Fruit fly (Drosophila melanogaster): ENCODE measurements around the gene Sugb.
A peak's percentile ranks its signal among the peaks of the same experiment; 100 is the strongest.

Sugb gene

DNA sequence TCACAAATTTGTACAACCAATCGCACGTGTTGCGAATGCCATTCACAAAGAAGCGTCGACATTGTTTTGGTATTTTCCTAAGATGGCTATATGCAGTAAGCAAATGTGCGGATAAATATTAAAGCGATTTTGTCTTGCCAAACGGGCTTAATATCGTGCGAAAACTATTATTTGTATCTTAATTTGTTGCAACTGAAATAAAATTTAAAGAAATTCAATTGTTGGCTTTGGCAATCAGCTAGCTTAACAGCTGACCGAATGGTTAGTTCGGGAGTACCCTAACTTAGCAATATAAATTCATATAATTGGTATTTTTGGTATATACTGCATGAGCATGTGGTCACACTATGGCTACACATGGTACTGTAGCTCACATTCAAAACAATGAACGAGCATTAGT lies 35.4 kb upstream of the Sugb start, which contains the start of the genes RIOK1 and Polr3H (continued):
- no peak for TF ChIP-seq pita (GFP tag; optimal IDR thresholded peaks at IDR 0.05)
- no peak for TF ChIP-seq CG14860 (GFP tag; IDR thresholded peaks at IDR 0.05; ENCODE audit: partially characterized antibody)
- peak; percentile 76 for TF ChIP-seq CG9609 (GFP tag; optimal IDR thresholded peaks at IDR 0.05)
- TF ChIP-seq CG6854 (GFP tag; optimal IDR thresholded peaks at IDR 0.05): no peak
- TF ChIP-seq p53 (GFP tag; optimal IDR thresholded peaks at IDR 0.05): peak; percentile 35
- peak; percentile 48 for TF ChIP-seq E2f1 (GFP tag; IDR thresholded peaks at IDR 0.05)
- peak; percentile 24; the same call in 1 of the 2 replicates for TF ChIP-seq CG4404 (GFP tag; IDR thresholded peaks at IDR 0.05)
- peak; percentile 67 for TF ChIP-seq NC2β (GFP tag; optimal IDR thresholded peaks at IDR 0.05)
- TF ChIP-seq CG11696 (GFP tag; IDR thresholded peaks at IDR 0.05): no peak
- no peak for TF ChIP-seq ac (GFP tag; optimal IDR thresholded peaks at IDR 0.05)
- TF ChIP-seq Gug (GFP tag; IDR thresholded peaks at IDR 0.05): peak; percentile 51; the same call in 3 of the 4 replicates
- peak; percentile 52 for TF ChIP-seq Dad (GFP tag; optimal IDR thresholded peaks at IDR 0.05)
- TF ChIP-seq her (GFP tag; optimal IDR thresholded peaks at IDR 0.05): peak; percentile 63
- TF ChIP-seq mirr (GFP tag; optimal IDR thresholded peaks at IDR 0.05): no peak
- no peak for TF ChIP-seq CG2678 (tag; optimal IDR thresholded peaks at IDR 0.05)
- peak; percentile 48; the same call in 2 of the 3 replicates for TF ChIP-seq zfh1 (GFP tag; IDR thresholded peaks at IDR 0.05)
- TF ChIP-seq CG9727 (GFP tag; optimal IDR thresholded peaks at IDR 0.05): peak; percentile 33
- TF ChIP-seq dysf (GFP tag; IDR thresholded peaks at IDR 0.05): peak; percentile 66
- TF ChIP-seq Dbx (GFP tag; IDR thresholded peaks at IDR 0.05): peak; percentile 51; the same call in 1 of the 3 replicates
- TF ChIP-seq Nf-YA (GFP tag; IDR thresholded peaks at IDR 0.05): no peak
- peak; percentile 81 for TF ChIP-seq chn (GFP tag; optimal IDR thresholded peaks at IDR 0.05)
- TF ChIP-seq CG11398 (GFP tag; optimal IDR thresholded peaks at IDR 0.05): peak; percentile 14
- no peak for TF ChIP-seq hb (GFP tag; IDR thresholded peaks at IDR 0.05; ENCODE audit: partially characterized antibody)
- TF ChIP-seq CG30020 (tag; optimal IDR thresholded peaks at IDR 0.05): no peak
- no peak for TF ChIP-seq CG8359 (GFP tag; optimal IDR thresholded peaks at IDR 0.05; ENCODE audit: borderline replicate concordance)
- peak; percentile 61; the same call in 2 of the 3 replicates for TF ChIP-seq Aef1 (GFP tag; IDR thresholded peaks at IDR 0.05)
- no peak for TF ChIP-seq aop (GFP tag; IDR thresholded peaks at IDR 0.05)
- TF ChIP-seq CG6791 (GFP tag; IDR thresholded peaks at IDR 0.05; ENCODE audit: partially characterized antibody): no peak
- TF ChIP-seq dmrt99B (tag; optimal IDR thresholded peaks at IDR 0.05): no peak
- 0 out of 2 replicates have a peak, but pooled peaks have one; percentile 40 for TF ChIP-seq rib (GFP tag; IDR thresholded peaks at IDR 0.05)
- no peak for TF ChIP-seq CoRest (tag; optimal IDR thresholded peaks at IDR 0.05)
- TF ChIP-seq CG14710 (tag; optimal IDR thresholded peaks at IDR 0.05): peak; percentile 78
- TF ChIP-seq wek (GFP tag; optimal IDR thresholded peaks at IDR 0.05): peak; percentile 94
- peak; percentile 24 for TF ChIP-seq repo (GFP tag; optimal IDR thresholded peaks at IDR 0.05)
- peak; percentile 99 for TF ChIP-seq Max (GFP tag; optimal IDR thresholded peaks at IDR 0.05)
- TF ChIP-seq zen (tag; optimal IDR thresholded peaks at IDR 0.05): peak; percentile 35
- no peak for TF ChIP-seq Asciz (GFP tag; optimal IDR thresholded peaks at IDR 0.05)
- peak; percentile 34; the same call in 1 of the 2 replicates for TF ChIP-seq CG32772 (GFP tag; IDR thresholded peaks at IDR 0.05)
- TF ChIP-seq CG14965 (GFP tag; optimal IDR thresholded peaks at IDR 0.05; ENCODE audit: borderline replicate concordance): peak; percentile 3
- peak; percentile 67 for TF ChIP-seq shn (GFP tag; optimal IDR thresholded peaks at IDR 0.05)
- peak; percentile 72 for TF ChIP-seq tin (GFP tag; optimal IDR thresholded peaks at IDR 0.05)
- TF ChIP-seq chinmo (GFP tag; IDR thresholded peaks at IDR 0.05; ENCODE audit: partially characterized antibody): no peak
- no peak for TF ChIP-seq TFAM (GFP tag; optimal IDR thresholded peaks at IDR 0.05)
- TF ChIP-seq Eip74EF (GFP tag; optimal IDR thresholded peaks at IDR 0.05): no peak
- TF ChIP-seq CG9876 (GFP tag; optimal IDR thresholded peaks at IDR 0.05): peak; percentile 30
- peak; percentile 76 for TF ChIP-seq ind (GFP tag; optimal IDR thresholded peaks at IDR 0.05)
- peak; percentile 59; the same call in 1 of the 2 replicates for TF ChIP-seq stc (GFP tag; IDR thresholded peaks at IDR 0.05)
- no peak for TF ChIP-seq Kr (GFP tag; optimal IDR thresholded peaks at IDR 0.05)
- TF ChIP-seq GATAe (GFP tag; conservative IDR thresholded peaks at IDR 0.05): no peak
- peak; percentile 64; the same call in 1 of the 2 replicates for TF ChIP-seq vvl (GFP tag; IDR thresholded peaks at IDR 0.05)
- peak; percentile 73 for TF ChIP-seq Sin3A (optimal IDR thresholded peaks at IDR 0.05)

Data from whole organism, embryonic.